Worm (Caenorhabditis elegans) whole organism, young adult: ENCODE results near the gene rab-14.

Experiments used
- K11D2.4 ChIP-seq: fragments of 200-800 bp; sonication (Bioruptor generic); IDR thresholded peaks from 2 replicates; pipeline ENCODE4 v1.3.6; 2022; ENCODE audit warnings: missing genetic modification reagents, missing genetic modification characterization, missing compliant biosample characterization
- Y53F4B.3 ChIP-seq: fragments of 200-800 bp; sonication (Bioruptor generic); IDR thresholded peaks from 2 replicates; pipeline ENCODE4 v1.3.6; 2022; ENCODE audit warnings: missing genetic modification reagents, missing genetic modification characterization, missing compliant biosample characterization
- die-1 ChIP-seq: sonication (generic microtip); optimal IDR thresholded peaks from 2 replicates; lab custom pipeline; 2016; ENCODE audit warnings: missing genotype, mild to moderate bottlenecking, missing genetic modification characterization, missing compliant biosample characterization
- hmg-20 ChIP-seq: fragments of 200-800 bp; sonication (Bioruptor generic); IDR thresholded peaks from 2 replicates; pipeline ENCODE4 v1.3.6; 2022; ENCODE audit warnings: missing genetic modification reagents, missing genetic modification characterization, missing compliant biosample characterization
- lin-54 ChIP-seq: fragments of 200-800 bp; sonication (Bioruptor generic); optimal IDR thresholded peaks from 2 replicates; lab custom pipeline; 2018; ENCODE audit warnings: mild to moderate bottlenecking, missing genetic modification characterization, missing compliant biosample characterization
- madf-6 ChIP-seq: fragments of 200-800 bp; sonication (Bioruptor generic); IDR thresholded peaks from 2 replicates; pipeline ENCODE4 v1.3.6; 2022; ENCODE audit warnings: missing genetic modification reagents, missing genetic modification characterization, missing compliant biosample characterization
- ztf-25 ChIP-seq: fragments of 200-800 bp; sonication (Bioruptor generic); IDR thresholded peaks from 2 replicates; pipeline ENCODE4 v1.3.6; 2022; ENCODE audit warnings: missing genetic modification reagents, missing genetic modification characterization, missing compliant biosample characterization

ce11 chrX:15620200-15620599 is 13.8 kb upstream of the rab-14 start, which contains the start of gene K09E9.1:
- TF ChIP-seq die-1 (tag; lab: Kevin White, UChicago) (no peak), hmg-20 (GFP tag; lab: Robert Waterston, UW) (no peak), ztf-25 (GFP tag; lab: Robert Waterston, UW) (no peak), Y53F4B.3 (GFP tag; lab: Robert Waterston, UW) (no peak), K11D2.4 (GFP tag; lab: Robert Waterston, UW) (no peak), madf-6 (GFP tag; lab: Robert Waterston, UW) (no peak), lin-54 (GFP tag; lab: Kevin White, UChicago) (no peak)
